Worm (Caenorhabditis elegans) whole organism, late embryonic: ENCODE results near the gene ceh-54.

Experiments used
- C08G9.2 ChIP-seq: sonication (generic microtip); optimal IDR thresholded peaks from 2 replicates; lab custom pipeline; 2016; ENCODE audit warnings: mild to moderate bottlenecking, missing genetic modification characterization, moderate library complexity, missing compliant biosample characterization
- C38D4.7 ChIP-seq: fragments of 200-800 bp; sonication (Bioruptor generic); optimal IDR thresholded peaks from 2 replicates; lab custom pipeline; 2018; ENCODE audit warnings: mild to moderate bottlenecking, missing genetic modification characterization, moderate library complexity, missing compliant biosample characterization
- F13H6.1 ChIP-seq: sonication (generic microtip); optimal IDR thresholded peaks from 2 replicates; lab custom pipeline; 2016; ENCODE audit warnings: missing genetic modification characterization, missing compliant biosample characterization
- K02D7.2 ChIP-seq: sonication (generic microtip); optimal IDR thresholded peaks from 2 replicates; lab custom pipeline; 2017; ENCODE audit warnings: mild to moderate bottlenecking, missing genetic modification characterization, missing compliant biosample characterization
- K09A11.1 ChIP-seq: sonication (generic microtip); optimal IDR thresholded peaks from 2 replicates; lab custom pipeline; 2017; ENCODE audit warnings: antibody characterized with exemption, mild to moderate bottlenecking, missing genetic modification characterization, missing compliant biosample characterization; ENCODE audit not compliant: insufficient read depth
- T23F11.4 ChIP-seq: fragments of 200-800 bp; sonication (Bioruptor generic); optimal IDR thresholded peaks from 2 replicates; lab custom pipeline; 2018; ENCODE audit warnings: mild to moderate bottlenecking, missing genetic modification characterization, missing compliant biosample characterization
- Y22D7AL.16 ChIP-seq: sonication (generic microtip); optimal IDR thresholded peaks from 2 replicates; lab custom pipeline; 2016; ENCODE audit warnings: missing genetic modification characterization, missing compliant biosample characterization
- ahr-1 ChIP-seq: sonication (generic microtip); optimal IDR thresholded peaks from 2 replicates; lab custom pipeline; 2016; ENCODE audit warnings: missing genetic modification characterization, missing compliant biosample characterization
- ceh-14 ChIP-seq: sonication (generic microtip); optimal IDR thresholded peaks from 2 replicates; lab custom pipeline; 2016; ENCODE audit warnings: missing genotype, missing genetic modification characterization, missing compliant biosample characterization
- ceh-18 ChIP-seq: sonication (generic microtip); optimal IDR thresholded peaks from 2 replicates; lab custom pipeline; 2016; ENCODE audit warnings: missing genetic modification characterization, missing compliant biosample characterization
- ceh-2 ChIP-seq: sonication (generic microtip); optimal IDR thresholded peaks from 2 replicates; lab custom pipeline; 2016; ENCODE audit warnings: missing genotype, missing genetic modification characterization, missing compliant biosample characterization
- ceh-24 ChIP-seq: sonication (generic microtip); optimal IDR thresholded peaks from 2 replicates; lab custom pipeline; 2016; ENCODE audit warnings: mild to moderate bottlenecking, missing genetic modification characterization, missing compliant biosample characterization
- ceh-30 ChIP-seq: fragments of 150-350 bp; optimal IDR thresholded peaks from 2 replicates; lab custom pipeline; 2014; ENCODE audit warnings: missing biosample characterization, missing genetic modification characterization
- ceh-31 ChIP-seq: sonication (generic microtip); optimal IDR thresholded peaks from 2 replicates; lab custom pipeline; 2016; ENCODE audit warnings: missing genetic modification characterization, missing compliant biosample characterization
- ceh-34 ChIP-seq: sonication (generic microtip); optimal IDR thresholded peaks from 2 replicates; lab custom pipeline; 2016; ENCODE audit warnings: mild to moderate bottlenecking, missing genetic modification characterization, missing compliant biosample characterization
- ceh-45 ChIP-seq: fragments of 200-800 bp; sonication (Bioruptor generic); IDR thresholded peaks from 2 replicates; pipeline ENCODE4 v1.3.6; 2022; ENCODE audit warnings: missing genetic modification reagents, missing genetic modification characterization, missing compliant biosample characterization
- ceh-6 ChIP-seq: fragments of 200-800 bp; sonication (Bioruptor generic); optimal IDR thresholded peaks from 2 replicates; lab custom pipeline; 2018; ENCODE audit warnings: mild to moderate bottlenecking, missing genetic modification characterization, missing compliant biosample characterization
- che-1 ChIP-seq: sonication (generic microtip); optimal IDR thresholded peaks from 2 replicates; lab custom pipeline; 2016; ENCODE audit warnings: mild to moderate bottlenecking, missing genetic modification characterization, missing compliant biosample characterization
- dve-1 ChIP-seq: sonication (generic microtip); optimal IDR thresholded peaks from 2 replicates; lab custom pipeline; 2017; ENCODE audit warnings: antibody characterized with exemption, mild to moderate bottlenecking, missing genetic modification characterization, missing compliant biosample characterization
- elt-2 ChIP-seq: sonication (generic microtip); optimal IDR thresholded peaks from 2 replicates; lab custom pipeline; 2016; ENCODE audit warnings: missing genetic modification reagents, missing genetic modification characterization, missing compliant biosample characterization
- elt-4 ChIP-seq: sonication (generic microtip); optimal IDR thresholded peaks from 2 replicates; lab custom pipeline; 2016; ENCODE audit warnings: missing genetic modification characterization, missing compliant biosample characterization
- ets-4 ChIP-seq: sonication (generic microtip); optimal IDR thresholded peaks from 2 replicates; lab custom pipeline; 2016; ENCODE audit warnings: missing genetic modification characterization, missing compliant biosample characterization
- eyg-1 ChIP-seq: sonication (generic microtip); optimal IDR thresholded peaks from 2 replicates; lab custom pipeline; 2016; ENCODE audit warnings: missing genotype, missing genetic modification characterization, missing compliant biosample characterization
- fax-1 ChIP-seq: sonication (generic microtip); optimal IDR thresholded peaks from 2 replicates; lab custom pipeline; 2016; ENCODE audit warnings: missing genotype, missing genetic modification characterization, missing compliant biosample characterization
- fkh-10 ChIP-seq: fragments of 150-350 bp; optimal IDR thresholded peaks from 2 replicates; lab custom pipeline; 2014; ENCODE audit warnings: missing biosample characterization, missing genetic modification reagents, missing genetic modification characterization
- fkh-6 ChIP-seq: sonication (generic microtip); optimal IDR thresholded peaks from 2 replicates; lab custom pipeline; 2016; ENCODE audit warnings: missing genetic modification characterization, missing compliant biosample characterization
- gmeb-2 ChIP-seq: sonication (generic microtip); optimal IDR thresholded peaks from 2 replicates; lab custom pipeline; 2016; ENCODE audit warnings: missing genetic modification characterization, inconsistent platforms, missing compliant biosample characterization
- hlh-13 ChIP-seq: fragments of 200-800 bp; sonication (Bioruptor generic); optimal IDR thresholded peaks from 2 replicates; lab custom pipeline; 2018; ENCODE audit warnings: mild to moderate bottlenecking, missing genetic modification characterization, missing compliant biosample characterization
- hlh-15 ChIP-seq: sonication (generic microtip); optimal IDR thresholded peaks from 2 replicates; lab custom pipeline; 2016; ENCODE audit warnings: missing genetic modification characterization, missing compliant biosample characterization
- hlh-6 ChIP-seq: sonication (generic microtip); optimal IDR thresholded peaks from 2 replicates; lab custom pipeline; 2016; ENCODE audit warnings: missing genotype, missing genetic modification characterization, missing compliant biosample characterization
- lin-11 ChIP-seq: fragments of 200-800 bp; sonication (Bioruptor generic); optimal IDR thresholded peaks from 2 replicates; lab custom pipeline; 2018; ENCODE audit warnings: mild to moderate bottlenecking, missing genetic modification characterization, missing compliant biosample characterization
- madf-2 ChIP-seq: sonication (generic microtip); optimal IDR thresholded peaks from 2 replicates; lab custom pipeline; 2017; ENCODE audit warnings: missing genetic modification characterization, missing compliant biosample characterization
- mec-3 ChIP-seq: sonication (generic microtip); optimal IDR thresholded peaks from 2 replicates; lab custom pipeline; 2016; ENCODE audit warnings: borderline replicate concordance, missing genetic modification characterization, missing compliant biosample characterization
- nfya-1 ChIP-seq: sonication (generic microtip); optimal IDR thresholded peaks from 2 replicates; lab custom pipeline; 2017; ENCODE audit warnings: missing genetic modification characterization, mild to moderate bottlenecking, missing compliant biosample characterization, antibody characterized with exemption, moderate library complexity
- nhr-11 ChIP-seq: fragments of 150-350 bp; optimal IDR thresholded peaks from 2 replicates; lab custom pipeline; 2014; ENCODE audit warnings: missing biosample characterization, missing genetic modification characterization
- nhr-232 ChIP-seq: sonication (generic microtip); optimal IDR thresholded peaks from 2 replicates; lab custom pipeline; 2016; ENCODE audit warnings: missing genetic modification characterization, missing compliant biosample characterization
- npax-4 ChIP-seq: sonication (generic microtip); optimal IDR thresholded peaks from 2 replicates; lab custom pipeline; 2016; ENCODE audit warnings: missing genetic modification characterization, missing compliant biosample characterization
- pat-9 ChIP-seq: fragments of 200-800 bp; sonication (Bioruptor generic); optimal IDR thresholded peaks from 2 replicates; lab custom pipeline; 2018; ENCODE audit warnings: mild to moderate bottlenecking, missing genetic modification characterization, moderate library complexity, missing compliant biosample characterization
- pha-2 ChIP-seq: sonication (generic microtip); optimal IDR thresholded peaks from 2 replicates; lab custom pipeline; 2017; ENCODE audit warnings: mild to moderate bottlenecking, missing genetic modification characterization, missing compliant biosample characterization
- pha-4 ChIP-seq: fragments of 150-350 bp; optimal IDR thresholded peaks from 2 replicates; lab custom pipeline; 2018; ENCODE audit warnings: missing biosample characterization, missing genetic modification reagents, missing genetic modification characterization
- pros-1 ChIP-seq: fragments of 150-350 bp; optimal IDR thresholded peaks from 2 replicates; lab custom pipeline; 2014; ENCODE audit warnings: missing biosample characterization, missing genetic modification reagents, missing genetic modification characterization
- ref-2 ChIP-seq: sonication (generic microtip); optimal IDR thresholded peaks from 2 replicates; lab custom pipeline; 2016; ENCODE audit warnings: missing genetic modification characterization, missing compliant biosample characterization
- sdc-2 ChIP-seq: sonication (generic microtip); optimal IDR thresholded peaks from 2 replicates; lab custom pipeline; 2016; ENCODE audit warnings: missing genotype, missing genetic modification characterization, missing compliant biosample characterization
- sox-4 ChIP-seq: sonication (generic microtip); optimal IDR thresholded peaks from 2 replicates; lab custom pipeline; 2017; ENCODE audit warnings: mild to moderate bottlenecking, missing genetic modification characterization, inconsistent platforms, missing compliant biosample characterization
- syd-9 ChIP-seq: sonication (generic microtip); optimal IDR thresholded peaks from 2 replicates; lab custom pipeline; 2016; ENCODE audit warnings: mild to moderate bottlenecking, missing genetic modification characterization, moderate library complexity, missing compliant biosample characterization
- tbx-2 ChIP-seq: sonication (generic microtip); optimal IDR thresholded peaks from 2 replicates; lab custom pipeline; 2016; ENCODE audit warnings: missing genetic modification characterization, missing compliant biosample characterization
- tbx-7 ChIP-seq: sonication (generic microtip); optimal IDR thresholded peaks from 2 replicates; lab custom pipeline; 2016; ENCODE audit warnings: missing genotype, missing genetic modification characterization, missing compliant biosample characterization
- ttx-3 ChIP-seq: sonication (generic microtip); optimal IDR thresholded peaks from 2 replicates; lab custom pipeline; 2016; ENCODE audit warnings: missing genetic modification reagents, missing genetic modification characterization, missing compliant biosample characterization
- unc-3 ChIP-seq, 2 experiments: fragments of 200-800 bp in 1 of 2; sonication (Bioruptor generic) in 1 of 2; sonication (generic microtip) in 1 of 2; conservative IDR thresholded peaks in 1 of 2; optimal IDR thresholded peaks in 1 of 2; 2 replicates each; pipeline versions ENCODE4 v1.3.6 to Lab custom; 2016 to 2022; ENCODE audit warnings: missing compliant biosample characterization in 2 of 2, missing genetic modification characterization in 2 of 2, missing genetic modification reagents in 1 of 2
- unc-42 ChIP-seq: sonication (generic microtip); optimal IDR thresholded peaks from 2 replicates; lab custom pipeline; 2016; ENCODE audit warnings: missing genotype, missing genetic modification characterization, missing compliant biosample characterization
- unc-55 ChIP-seq: sonication (generic microtip); optimal IDR thresholded peaks from 2 replicates; lab custom pipeline; 2017; ENCODE audit warnings: missing biosample characterization, missing genetic modification reagents, missing genetic modification characterization
- unc-86 ChIP-seq: sonication (generic microtip); optimal IDR thresholded peaks from 2 replicates; lab custom pipeline; 2016; ENCODE audit warnings: missing genetic modification characterization, missing compliant biosample characterization
- ztf-16 ChIP-seq: sonication (generic microtip); optimal IDR thresholded peaks from 2 replicates; lab custom pipeline; 2017; ENCODE audit warnings: missing genetic modification characterization, missing compliant biosample characterization

ceh-54 gene

DNA sequence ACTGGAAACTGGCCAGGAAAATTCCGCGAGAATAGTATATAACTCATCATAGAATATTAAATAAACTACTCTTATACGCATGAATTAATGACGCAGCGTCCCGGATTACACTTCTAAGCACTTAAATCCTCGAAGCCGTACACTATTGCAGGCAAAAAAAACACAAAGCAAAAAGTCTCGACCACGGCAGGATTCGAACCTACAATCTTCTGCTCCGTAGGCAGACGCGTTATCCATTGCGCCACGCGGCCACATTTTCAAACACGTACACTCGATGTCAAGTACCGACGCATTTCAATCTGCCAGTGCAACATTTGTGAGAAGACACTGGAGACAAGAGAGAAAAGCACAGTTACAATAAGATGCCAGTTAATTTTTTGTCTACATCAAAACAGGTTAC, 25.9 kb upstream of the ceh-54 start:
- TF ChIP-seq nhr-232 (tag; lab: Kevin White, UChicago) (no peak), elt-2 (tag; lab: Kevin White, UChicago) (peak; percentile 36), madf-2 (tag; lab: Kevin White, UChicago) (peak; percentile 47), Y22D7AL.16 (tag; lab: Kevin White, UChicago) (no peak), che-1 (tag; lab: Kevin White, UChicago) (peak; percentile 62), sdc-2 (tag; lab: Kevin White, UChicago) (peak; percentile 33), nhr-11 (tag; lab: Kevin White, UChicago) (no peak), ceh-18 (peak; percentile 61), tbx-7 (no peak), unc-86 (tag; lab: Kevin White, UChicago) (no peak), pha-4 (tag; lab: Kevin White, UChicago) (no peak), gmeb-2 (peak; percentile 40), fax-1 (tag; lab: Kevin White, UChicago) (peak; percentile 48), ets-4 (tag; lab: Kevin White, UChicago) (no peak), pat-9 (tag; lab: Kevin White, UChicago) (peak; percentile 12), pha-2 (tag; lab: Kevin White, UChicago) (no peak), C08G9.2 (tag; lab: Kevin White, UChicago) (peak; percentile 52), ref-2 (tag; lab: Kevin White, UChicago) (peak; percentile 42), lin-11 (peak; percentile 35), K02D7.2 (tag; lab: Kevin White, UChicago) (no peak), syd-9 (tag; lab: Kevin White, UChicago) (peak; percentile 52), pros-1 (tag; lab: Kevin White, UChicago) (no peak), unc-55 (GFP tag; lab: Kevin White, UChicago) (no peak), sox-4 (tag; lab: Kevin White, UChicago) (no peak), ceh-34 (tag; lab: Kevin White, UChicago) (peak; percentile 32), unc-3 (GFP tag; conservative IDR thresholded peaks at IDR 0.05; lab: Robert Waterston, UW) (0 out of 2 replicates have a peak, but pooled peaks have one; percentile 18), unc-3 (tag; optimal IDR thresholded peaks at IDR 0.05; lab: Kevin White, UChicago) (no peak), elt-4 (no peak), ztf-16 (tag; lab: Kevin White, UChicago) (peak; percentile 22), mec-3 (no peak), ceh-2 (tag; lab: Kevin White, UChicago) (no peak), fkh-10 (GFP tag; lab: Kevin White, UChicago) (no peak), ceh-30 (no peak), hlh-13 (GFP tag; lab: Kevin White, UChicago) (peak; percentile 35), F13H6.1 (peak; percentile 13), K09A11.1 (no peak), hlh-15 (tag; lab: Kevin White, UChicago) (peak; percentile 35), dve-1 (tag; lab: Kevin White, UChicago) (peak; percentile 63), ceh-6 (GFP tag; lab: Kevin White, UChicago) (peak; percentile 69), ceh-24 (peak; percentile 4), fkh-6 (tag; lab: Kevin White, UChicago) (peak; percentile 2), tbx-2 (tag; lab: Kevin White, UChicago) (peak; percentile 36), unc-42 (tag; lab: Kevin White, UChicago) (no peak), npax-4 (no peak), ceh-45 (GFP tag; lab: Robert Waterston, UW) (peak; percentile 53; the same call in 1 of the 2 replicates), hlh-6 (tag; lab: Kevin White, UChicago) (no peak), nfya-1 (tag; lab: Kevin White, UChicago) (no peak), C38D4.7 (peak; percentile 50), ttx-3 (tag; lab: Kevin White, UChicago) (peak; percentile 22), ahr-1 (tag; lab: Kevin White, UChicago) (no peak), T23F11.4 (GFP tag; lab: Kevin White, UChicago) (peak; percentile 53), eyg-1 (tag; lab: Kevin White, UChicago) (no peak), ceh-31 (tag; lab: Kevin White, UChicago) (no peak), ceh-14 (tag; lab: Kevin White, UChicago) (peak; percentile 45)
